Worm (Caenorhabditis elegans) whole organism, early embryonic: ENCODE data around the gene cpna-2.

Experiments used
- F13C5.2 ChIP-seq: sonication (generic microtip); optimal IDR thresholded peaks from 2 replicates; lab custom pipeline; 2017; ENCODE audit warnings: mild to moderate bottlenecking, missing genetic modification characterization, inconsistent platforms, missing compliant biosample characterization
- ama-1 ChIP-seq: fragments of 150-350 bp; optimal IDR thresholded peaks from 2 replicates; lab custom pipeline; 2014

DNA sequence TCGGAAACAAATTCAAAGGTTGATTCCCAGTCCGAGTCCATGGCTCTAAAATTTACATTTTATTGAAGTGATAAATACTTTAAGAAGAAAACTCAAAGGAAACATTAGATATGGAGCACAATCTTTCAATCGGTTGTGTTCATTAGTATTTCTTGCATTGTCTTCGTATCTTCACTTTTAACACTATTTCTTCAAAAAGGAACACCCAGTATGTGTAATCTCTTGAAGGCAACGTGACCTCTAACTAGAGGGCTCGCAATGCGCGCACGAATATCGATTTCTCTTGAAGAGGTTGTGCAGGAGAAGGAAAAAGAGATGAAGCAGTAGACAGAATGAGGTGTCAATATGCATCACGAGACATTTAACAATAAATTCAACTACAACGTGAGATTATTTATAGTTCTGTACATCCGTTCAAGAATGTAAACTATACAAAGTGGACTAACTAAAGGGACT, 30.4 kb downstream of the cpna-2 start, which contains the start of the genes B0228.6 and B0228.1:
- TF ChIP-seq ama-1 (no peak), F13C5.2 (no peak)
